Fruit fly (Drosophila melanogaster) whole organism, embryonic: Measurements from ENCODE around the gene CG13315.

Experiments
- B-H1 ChIP-seq: fragments of 200-800 bp; sonication (Bioruptor generic); IDR thresholded peaks from 3 replicates; pipeline ENCODE4 v1.3.6; 2022; ENCODE audit warnings: missing biosample characterization, missing genetic modification characterization
- CG10274 ChIP-seq: fragments of 200-800 bp; sonication (Bioruptor generic); optimal IDR thresholded peaks from 3 replicates; lab custom pipeline; 2017; ENCODE audit warnings: missing biosample characterization, mild to moderate bottlenecking, missing genetic modification characterization
- CG10565 ChIP-seq: fragments of 200-800 bp; sonication (Bioruptor generic); optimal IDR thresholded peaks from 3 replicates; lab custom pipeline; 2016; ENCODE audit warnings: missing biosample characterization, mild to moderate bottlenecking, missing genetic modification characterization
- CG11093 ChIP-seq: fragments of 200-800 bp; sonication (Bioruptor generic); IDR thresholded peaks from 3 replicates; pipeline ENCODE4 v1.3.6; 2022; ENCODE audit warnings: missing biosample characterization, missing genetic modification characterization
- CG11695 ChIP-seq: fragments of 200-800 bp; sonication (Bioruptor generic); IDR thresholded peaks from 3 replicates; pipeline ENCODE4 v1.3.6; 2022; ENCODE audit warnings: missing biosample characterization, missing genetic modification characterization
- CG1602 ChIP-seq: fragments of 200-800 bp; sonication (Bioruptor generic); optimal IDR thresholded peaks from 3 replicates; lab custom pipeline; 2016; ENCODE audit warnings: missing biosample characterization, missing genetic modification characterization
- CG16815 ChIP-seq: fragments of 200-800 bp; sonication (Bioruptor generic); optimal IDR thresholded peaks from 3 replicates; lab custom pipeline; 2017; ENCODE audit warnings: missing biosample characterization, mild to moderate bottlenecking, missing genetic modification characterization
- CG17328 ChIP-seq: fragments of 200-800 bp; sonication (Bioruptor generic); IDR thresholded peaks from 2 replicates; pipeline ENCODE4 v1.3.6; 2022; ENCODE audit warnings: missing biosample characterization, missing genetic modification characterization
- CG18599 ChIP-seq: fragments of 200-800 bp; sonication (Bioruptor generic); optimal IDR thresholded peaks from 3 replicates; lab custom pipeline; 2017; ENCODE audit warnings: missing biosample characterization, missing genetic modification characterization, mild to moderate bottlenecking, moderate library complexity, missing genetic modification reagents
- CG18619 ChIP-seq: fragments of 200-800 bp; sonication (Bioruptor generic); optimal IDR thresholded peaks from 3 replicates; lab custom pipeline; 2017; ENCODE audit warnings: missing biosample characterization, mild to moderate bottlenecking, missing genetic modification characterization
- CG30020 ChIP-seq: fragments of 200-800 bp; optimal IDR thresholded peaks from 2 replicates; lab custom pipeline; 2019; ENCODE audit warnings: missing biosample characterization, mild to moderate bottlenecking, missing genetic modification characterization, moderate library complexity
- CG3065 ChIP-seq: fragments of 200-800 bp; sonication (Bioruptor generic); optimal IDR thresholded peaks from 2 replicates; lab custom pipeline; 2016; ENCODE audit warnings: missing biosample characterization, missing genetic modification characterization
- CG32767 ChIP-seq: fragments of 200-800 bp; sonication (Bioruptor generic); IDR thresholded peaks from 2 replicates; pipeline ENCODE4 v1.3.6; 2022; ENCODE audit warnings: missing biosample characterization, missing genetic modification characterization
- CG4328 ChIP-seq: fragments of 200-800 bp; sonication (Bioruptor generic); optimal IDR thresholded peaks from 3 replicates; lab custom pipeline; 2017; ENCODE audit warnings: missing biosample characterization, missing genetic modification reagents, missing genetic modification characterization
- CG43689 ChIP-seq: fragments of 200-800 bp; sonication (Bioruptor generic); IDR thresholded peaks from 2 replicates; pipeline ENCODE4 v1.3.6; 2022; ENCODE audit warnings: missing biosample characterization, missing genetic modification characterization
- CG4617 ChIP-seq: fragments of 200-800 bp; sonication (Bioruptor generic); optimal IDR thresholded peaks from 3 replicates; lab custom pipeline; 2016; ENCODE audit warnings: missing biosample characterization, missing genetic modification characterization, borderline replicate concordance
- CG6689 ChIP-seq: fragments of 200-800 bp; sonication (Bioruptor generic); IDR thresholded peaks from 2 replicates; pipeline ENCODE4 v1.3.6; 2022; ENCODE audit warnings: missing biosample characterization, missing genetic modification characterization
- Dll ChIP-seq: fragments of 200-800 bp; sonication (Bioruptor generic); IDR thresholded peaks from 4 replicates; pipeline ENCODE4 v1.3.6; 2022; ENCODE audit warnings: missing biosample characterization, missing genetic modification characterization; ENCODE audit not compliant: partially characterized antibody
- E2f1 ChIP-seq: fragments of 200-800 bp; sonication (Bioruptor generic); IDR thresholded peaks from 2 replicates; pipeline ENCODE4 v1.3.6; 2022; ENCODE audit warnings: missing biosample characterization, missing genetic modification characterization
- Fer3 ChIP-seq: fragments of 200-800 bp; sonication (Bioruptor generic); optimal IDR thresholded peaks from 2 replicates; lab custom pipeline; 2018; ENCODE audit warnings: missing biosample characterization, mild to moderate bottlenecking, missing genetic modification characterization, moderate library complexity
- HmgZ ChIP-seq: fragments of 200-800 bp; sonication (Bioruptor generic); optimal IDR thresholded peaks from 2 replicates; lab custom pipeline; 2018; ENCODE audit warnings: missing biosample characterization, mild to moderate bottlenecking, missing genetic modification characterization
- Hr3 ChIP-seq: fragments of 200-800 bp; sonication (Bioruptor generic); optimal IDR thresholded peaks from 3 replicates; lab custom pipeline; 2016; ENCODE audit warnings: missing biosample characterization, missing genetic modification characterization
- Hr78 ChIP-seq, 2 experiments: fragments of 200-800 bp in 1 of 2; fragments of >200 bp in 1 of 2; sonication (Bioruptor generic) in 1 of 2; optimal IDR thresholded peaks; 2 replicates each; lab custom pipeline; 2017 to 2019; ENCODE audit warnings: missing biosample characterization in 2 of 2, missing genetic modification characterization in 2 of 2, mild to moderate bottlenecking in 1 of 2, moderate library complexity in 1 of 2
- NC2β ChIP-seq: fragments of 200-800 bp; sonication (Bioruptor generic); optimal IDR thresholded peaks from 2 replicates; lab custom pipeline; 2016; ENCODE audit warnings: missing biosample characterization, missing genetic modification characterization
- NfI ChIP-seq: fragments of 200-800 bp; sonication (Bioruptor generic); optimal IDR thresholded peaks from 3 replicates; lab custom pipeline; 2018; ENCODE audit warnings: missing biosample characterization, mild to moderate bottlenecking, missing genetic modification characterization, moderate library complexity
- Poxn ChIP-seq: fragments of 200-800 bp; sonication (Bioruptor generic); IDR thresholded peaks from 2 replicates; pipeline ENCODE4 v1.3.6; 2022; ENCODE audit warnings: missing biosample characterization, missing genetic modification characterization
- Sin3A ChIP-seq: fragments of >200 bp; optimal IDR thresholded peaks from 2 replicates; lab custom pipeline; 2018
- aop ChIP-seq: fragments of 200-800 bp; sonication (Bioruptor generic); IDR thresholded peaks from 2 replicates; pipeline ENCODE4 v1.3.6; 2022; ENCODE audit warnings: missing biosample characterization, missing genetic modification characterization
- btn ChIP-seq: fragments of 200-800 bp; sonication (Bioruptor generic); optimal IDR thresholded peaks from 2 replicates; lab custom pipeline; 2016; ENCODE audit warnings: missing biosample characterization, missing genetic modification characterization
- crol ChIP-seq: fragments of 200-800 bp; sonication (Bioruptor generic); IDR thresholded peaks from 2 replicates; pipeline ENCODE4 v1.3.6; 2022; ENCODE audit warnings: missing biosample characterization, missing genetic modification characterization
- dimm ChIP-seq: fragments of 200-800 bp; sonication (Bioruptor generic); IDR thresholded peaks from 2 replicates; pipeline ENCODE4 v1.3.6; 2022; ENCODE audit warnings: missing biosample characterization, missing genetic modification characterization
- dmrt11E ChIP-seq: fragments of 200-800 bp; sonication (Bioruptor generic); optimal IDR thresholded peaks from 3 replicates; lab custom pipeline; 2018; ENCODE audit warnings: missing biosample characterization, mild to moderate bottlenecking, missing genetic modification characterization, moderate library complexity
- exex ChIP-seq: fragments of 200-800 bp; sonication (Bioruptor generic); optimal IDR thresholded peaks from 4 replicates; lab custom pipeline; 2018; ENCODE audit warnings: missing biosample characterization, mild to moderate bottlenecking, missing genetic modification characterization, moderate library complexity
- fd102C ChIP-seq: fragments of 200-800 bp; sonication (Bioruptor generic); optimal IDR thresholded peaks from 2 replicates; lab custom pipeline; 2018; ENCODE audit warnings: missing biosample characterization, mild to moderate bottlenecking, missing genetic modification characterization, moderate library complexity
- fd3F ChIP-seq: fragments of 200-800 bp; sonication (Bioruptor generic); optimal IDR thresholded peaks from 2 replicates; lab custom pipeline; 2018; ENCODE audit warnings: missing biosample characterization, mild to moderate bottlenecking, missing genetic modification characterization, moderate library complexity
- gce ChIP-seq: fragments of 200-800 bp; sonication (Bioruptor generic); IDR thresholded peaks from 3 replicates; pipeline ENCODE4 v1.3.6; 2022; ENCODE audit warnings: missing biosample characterization, missing genetic modification characterization
- gsb-n ChIP-seq: fragments of 200-800 bp; sonication (Bioruptor generic); optimal IDR thresholded peaks from 3 replicates; lab custom pipeline; 2018; ENCODE audit warnings: missing biosample characterization, mild to moderate bottlenecking, missing genetic modification characterization
- hb ChIP-seq: fragments of 200-800 bp; sonication (Bioruptor generic); IDR thresholded peaks from 3 replicates; pipeline ENCODE4 v1.3.6; 2022; ENCODE audit warnings: missing biosample characterization, missing genetic modification characterization; ENCODE audit not compliant: partially characterized antibody
- lab ChIP-seq: fragments of 200-800 bp; sonication (Bioruptor generic); optimal IDR thresholded peaks from 3 replicates; lab custom pipeline; 2017; ENCODE audit warnings: missing biosample characterization, missing genetic modification characterization, mild to moderate bottlenecking, moderate library complexity, missing genetic modification reagents
- nmo ChIP-seq: fragments of 200-800 bp; sonication (Bioruptor generic); optimal IDR thresholded peaks from 2 replicates; lab custom pipeline; 2018; ENCODE audit warnings: missing biosample characterization, mild to moderate bottlenecking, missing genetic modification characterization, moderate library complexity
- org-1 ChIP-seq: fragments of 200-800 bp; sonication (Bioruptor generic); optimal IDR thresholded peaks from 2 replicates; lab custom pipeline; 2017; ENCODE audit warnings: missing biosample characterization, missing genetic modification characterization
- pb ChIP-seq: fragments of 200-800 bp; sonication (Bioruptor generic); optimal IDR thresholded peaks from 3 replicates; lab custom pipeline; 2016; ENCODE audit warnings: missing biosample characterization, missing genetic modification characterization
- pita ChIP-seq: fragments of 200-800 bp; sonication (Bioruptor generic); optimal IDR thresholded peaks from 2 replicates; lab custom pipeline; 2017; ENCODE audit warnings: missing biosample characterization, mild to moderate bottlenecking, missing genetic modification characterization
- psq ChIP-seq: fragments of 200-800 bp; sonication (Bioruptor generic); optimal IDR thresholded peaks from 2 replicates; lab custom pipeline; 2017; ENCODE audit warnings: missing biosample characterization, missing genetic modification characterization
- sqz ChIP-seq: fragments of 200-800 bp; sonication (Bioruptor generic); optimal IDR thresholded peaks from 3 replicates; lab custom pipeline; 2018; ENCODE audit warnings: missing biosample characterization, mild to moderate bottlenecking, missing genetic modification characterization
- tgo ChIP-seq: fragments of 200-800 bp; sonication (Bioruptor generic); IDR thresholded peaks from 3 replicates; pipeline ENCODE4 v1.3.6; 2022; ENCODE audit warnings: missing biosample characterization, missing genetic modification characterization
- vvl ChIP-seq: fragments of 200-800 bp; sonication (Bioruptor generic); IDR thresholded peaks from 2 replicates; pipeline ENCODE4 v1.3.6; 2022; ENCODE audit warnings: missing biosample characterization, missing genetic modification characterization
- wdn ChIP-seq: fragments of 200-800 bp; sonication (Bioruptor generic); IDR thresholded peaks from 2 replicates; pipeline ENCODE4 v1.3.6; 2022; ENCODE audit warnings: missing biosample characterization, missing genetic modification characterization
- yki ChIP-seq: fragments of >200 bp; optimal IDR thresholded peaks from 3 replicates; lab custom pipeline; 2018
- zf30C ChIP-seq: fragments of 200-800 bp; sonication (Bioruptor generic); optimal IDR thresholded peaks from 3 replicates; lab custom pipeline; 2018; ENCODE audit warnings: missing biosample characterization, mild to moderate bottlenecking, missing genetic modification characterization

CG13315 gene

dm6 chr3L:9057429-9058088 lies 39.1 kb upstream of the CG13315 start (continued):
- TF ChIP-seq Hr78 (GFP tag; optimal IDR thresholded peaks at IDR 0.05; lab: Kevin White, UChicago) (peak in 1 of 2 experiments; percentile 73), dimm (GFP tag; lab: Robert Waterston, UW) (peak; percentile 70), CG30020 (tag; lab: Kevin White, UChicago) (peak; percentile 61), fd102C (GFP tag; lab: Kevin White, UChicago) (no peak), B-H1 (GFP tag; lab: Robert Waterston, UW) (peak; percentile 78), exex (peak; percentile 75), CG18599 (GFP tag; lab: Kevin White, UChicago) (peak; percentile 98), CG4617 (GFP tag; lab: Kevin White, UChicago) (peak; percentile 48), wdn (peak; percentile 85), btn (no peak), CG32767 (peak; percentile 82), vvl (GFP tag; lab: Robert Waterston, UW) (peak; percentile 95), NC2β (GFP tag; lab: Kevin White, UChicago) (peak; percentile 30), HmgZ (tag; lab: Kevin White, UChicago) (peak; percentile 94), org-1 (peak; percentile 89), hb (no peak), gsb-n (tag; lab: Kevin White, UChicago) (peak; percentile 88), Poxn (GFP tag; lab: Robert Waterston, UW) (peak; percentile 58; the same call in 1 of the 2 replicates), aop (GFP tag; lab: Robert Waterston, UW) (0 out of 2 replicates have a peak, but pooled peaks have one; percentile 4), CG3065 (peak; percentile 76), dmrt11E (tag; lab: Kevin White, UChicago) (peak; percentile 86), Hr3 (GFP tag; lab: Kevin White, UChicago) (peak; percentile 88), pb (GFP tag; lab: Kevin White, UChicago) (no peak), Fer3 (tag; lab: Kevin White, UChicago) (peak; percentile 90), Dll (GFP tag; lab: Robert Waterston, UW) (no peak), CG10565 (GFP tag; lab: Kevin White, UChicago) (peak; percentile 1), fd3F (GFP tag; lab: Kevin White, UChicago) (peak; percentile 79), crol (GFP tag; lab: Robert Waterston, UW) (0 out of 2 replicates have a peak, but pooled peaks have one; percentile 30), psq (GFP tag; lab: Kevin White, UChicago) (peak; percentile 61), CG18619 (GFP tag; lab: Kevin White, UChicago) (peak; percentile 87), CG17328 (GFP tag; lab: Robert Waterston, UW) (peak; percentile 82), E2f1 (GFP tag; lab: Robert Waterston, UW) (peak; percentile 83), pita (no peak), tgo (peak; percentile 90), NfI (GFP tag; lab: Kevin White, UChicago) (peak; percentile 89), CG16815 (peak; percentile 82), nmo (GFP tag; lab: Kevin White, UChicago) (peak; percentile 93), zf30C (GFP tag; lab: Kevin White, UChicago) (peak; percentile 86), CG6689 (peak; percentile 88), yki (lab: Kevin White, UChicago) (no peak), CG11093 (GFP tag; lab: Robert Waterston, UW) (peak; percentile 80), CG11695 (GFP tag; lab: Robert Waterston, UW) (peak; percentile 88), CG43689 (GFP tag; lab: Robert Waterston, UW) (peak; percentile 62; the same call in 1 of the 2 replicates), sqz (GFP tag; lab: Kevin White, UChicago) (peak; percentile 68), lab (GFP tag; lab: Kevin White, UChicago) (peak; percentile 97), CG1602 (peak; percentile 88), CG10274 (GFP tag; lab: Kevin White, UChicago) (peak; percentile 62), CG4328 (GFP tag; lab: Kevin White, UChicago) (peak; percentile 87), gce (GFP tag; lab: Robert Waterston, UW) (peak; percentile 80; the same call in 2 of the 3 replicates), Sin3A (lab: Kevin White, UChicago) (no peak)
